Worm (Caenorhabditis elegans) whole organism, young adult: Measurements from ENCODE around the gene ugt-30.

ENCODE experiments used
- B0336.3 ChIP-seq: fragments of 200-800 bp; sonication (Bioruptor generic); IDR thresholded peaks from 2 replicates; pipeline ENCODE4 v1.3.6; 2022; ENCODE audit warnings: missing genetic modification characterization, missing compliant biosample characterization
- C06A6.2 ChIP-seq: fragments of 200-800 bp; sonication (Bioruptor generic); conservative IDR thresholded peaks from 2 replicates; pipeline ENCODE4 v1.3.6; 2022; ENCODE audit warnings: missing genetic modification characterization, missing compliant biosample characterization
- C17E4.6 ChIP-seq: fragments of 200-800 bp; sonication (Bioruptor generic); IDR thresholded peaks from 2 replicates; pipeline ENCODE4 v1.3.6; 2022; ENCODE audit warnings: missing genetic modification reagents, missing genetic modification characterization, missing compliant biosample characterization
- D2030.7 ChIP-seq: fragments of 200-800 bp; sonication (Bioruptor generic); IDR thresholded peaks from 2 replicates; pipeline ENCODE4 v1.3.6; 2022; ENCODE audit warnings: missing genetic modification reagents, missing genetic modification characterization, missing compliant biosample characterization
- F55B11.4 ChIP-seq: sonication (generic microtip); optimal IDR thresholded peaks from 2 replicates; lab custom pipeline; 2016; ENCODE audit warnings: missing compliant biosample characterization, missing genetic modification characterization, borderline replicate concordance; ENCODE audit not compliant: insufficient read depth
- F57A8.1 ChIP-seq: fragments of 200-800 bp; sonication (Bioruptor generic); optimal IDR thresholded peaks from 2 replicates; lab custom pipeline; 2018; ENCODE audit warnings: mild to moderate bottlenecking, missing genetic modification characterization, moderate library complexity, missing compliant biosample characterization
- Y67H2A.10 ChIP-seq: fragments of 200-800 bp; sonication (Bioruptor generic); conservative IDR thresholded peaks from 2 replicates; pipeline ENCODE4 v1.3.6; 2022; ENCODE audit warnings: missing genetic modification reagents, missing genetic modification characterization, missing compliant biosample characterization
- ZK185.1 ChIP-seq: sonication (generic microtip); optimal IDR thresholded peaks from 2 replicates; lab custom pipeline; 2016; ENCODE audit warnings: mild to moderate bottlenecking, missing genetic modification characterization, missing compliant biosample characterization; ENCODE audit not compliant: poor library complexity, severe bottlenecking
- ama-1 ChIP-seq, 3 experiments: fragments of 150-350 bp in 1 of 3; sonication (generic microtip) in 2 of 3; optimal IDR thresholded peaks; 2 replicates each; lab custom pipeline; 2014 to 2018; ENCODE audit warnings: missing biosample characterization in 2 of 3, missing genetic modification characterization in 2 of 3, missing genetic modification reagents in 2 of 3
- aptf-2 ChIP-seq: fragments of 200-800 bp; sonication (Bioruptor generic); conservative IDR thresholded peaks from 2 replicates; pipeline ENCODE4 v1.3.6; 2022; ENCODE audit warnings: missing genetic modification reagents, missing genetic modification characterization, missing compliant biosample characterization
- attf-3 ChIP-seq: fragments of 200-800 bp; sonication (Bioruptor generic); conservative IDR thresholded peaks from 2 replicates; pipeline ENCODE4 v1.3.6; 2022; ENCODE audit warnings: missing genetic modification reagents, missing genetic modification characterization, missing compliant biosample characterization
- bed-1 ChIP-seq: fragments of 200-800 bp; sonication (Bioruptor generic); IDR thresholded peaks from 2 replicates; pipeline ENCODE4 v1.3.6; 2022; ENCODE audit warnings: missing genetic modification reagents, missing genetic modification characterization, missing compliant biosample characterization
- bed-2 ChIP-seq: fragments of 200-800 bp; sonication (Bioruptor generic); IDR thresholded peaks from 2 replicates; pipeline ENCODE4 v1.3.6; 2022; ENCODE audit warnings: missing genetic modification reagents, missing genetic modification characterization, missing compliant biosample characterization
- cebp-2 ChIP-seq: fragments of 200-800 bp; sonication (Bioruptor generic); IDR thresholded peaks from 2 replicates; pipeline ENCODE4 v1.3.6; 2022; ENCODE audit warnings: missing genetic modification characterization, missing compliant biosample characterization
- ceh-100 ChIP-seq: fragments of 200-800 bp; sonication (Bioruptor generic); IDR thresholded peaks from 2 replicates; pipeline ENCODE4 v1.3.6; 2022; ENCODE audit warnings: missing genetic modification reagents, missing genetic modification characterization, missing compliant biosample characterization
- ceh-58 ChIP-seq: fragments of 200-800 bp; sonication (Bioruptor generic); IDR thresholded peaks from 2 replicates; pipeline ENCODE4 v1.3.6; 2022; ENCODE audit warnings: missing genetic modification characterization, missing compliant biosample characterization
- chd-7 ChIP-seq: sonication (generic microtip); optimal IDR thresholded peaks from 2 replicates; lab custom pipeline; 2016; ENCODE audit warnings: mild to moderate bottlenecking, missing genetic modification characterization, moderate library complexity, missing compliant biosample characterization
- dox-1 ChIP-seq: fragments of 200-800 bp; sonication (Bioruptor generic); IDR thresholded peaks from 2 replicates; pipeline ENCODE4 v1.3.6; 2022; ENCODE audit warnings: missing genetic modification reagents, missing genetic modification characterization, missing compliant biosample characterization
- egl-44 ChIP-seq: fragments of 200-800 bp; sonication (Bioruptor generic); IDR thresholded peaks from 2 replicates; pipeline ENCODE4 v1.3.6; 2022; ENCODE audit warnings: missing genetic modification reagents, missing genetic modification characterization, missing compliant biosample characterization
- him-1 ChIP-seq: sonication (generic microtip); optimal IDR thresholded peaks from 2 replicates; lab custom pipeline; 2016; ENCODE audit warnings: missing genotype, missing genetic modification reagents, missing genetic modification characterization, missing compliant biosample characterization
- hlh-12 ChIP-seq: sonication (generic microtip); optimal IDR thresholded peaks from 2 replicates; lab custom pipeline; 2016; ENCODE audit warnings: missing genetic modification characterization, missing compliant biosample characterization
- hrde-1 ChIP-seq: sonication (generic microtip); optimal IDR thresholded peaks from 2 replicates; lab custom pipeline; 2016; ENCODE audit warnings: missing genetic modification characterization, mild to moderate bottlenecking, missing compliant biosample characterization, moderate library complexity, missing genotype, missing genetic modification reagents, borderline replicate concordance
- let-607 ChIP-seq, 2 experiments: fragments of 200-800 bp in 1 of 2; sonication (Bioruptor generic) in 1 of 2; sonication (generic microtip) in 1 of 2; optimal IDR thresholded peaks; 2 replicates each; lab custom pipeline; 2016 to 2018; ENCODE audit warnings: mild to moderate bottlenecking in 2 of 2, missing compliant biosample characterization in 2 of 2, missing genetic modification characterization in 2 of 2, moderate library complexity in 2 of 2, missing genotype in 1 of 2
- lin-40 ChIP-seq: sonication (generic microtip); optimal IDR thresholded peaks from 2 replicates; lab custom pipeline; 2016; ENCODE audit warnings: missing genetic modification characterization, mild to moderate bottlenecking, missing compliant biosample characterization, missing genotype, missing genetic modification reagents
- lsy-27 ChIP-seq: sonication (generic microtip); optimal IDR thresholded peaks from 2 replicates; lab custom pipeline; 2017; ENCODE audit warnings: missing genetic modification characterization, mild to moderate bottlenecking, missing compliant biosample characterization, antibody characterized with exemption, missing genotype, borderline replicate concordance; ENCODE audit not compliant: insufficient read depth
- madf-8 ChIP-seq: fragments of 200-800 bp; sonication (Bioruptor generic); conservative IDR thresholded peaks from 2 replicates; pipeline ENCODE4 v1.3.6; 2022; ENCODE audit warnings: missing genetic modification reagents, missing genetic modification characterization, missing compliant biosample characterization
- mxl-1 ChIP-seq: sonication (generic microtip); optimal IDR thresholded peaks from 2 replicates; lab custom pipeline; 2016; ENCODE audit warnings: missing genetic modification characterization, missing compliant biosample characterization
- nfya-1 ChIP-seq: sonication (generic microtip); optimal IDR thresholded peaks from 2 replicates; lab custom pipeline; 2017; ENCODE audit warnings: antibody characterized with exemption, missing compliant biosample characterization, missing genetic modification characterization, borderline replicate concordance; ENCODE audit not compliant: insufficient read depth
- nhr-80 ChIP-seq: sonication (generic microtip); optimal IDR thresholded peaks from 2 replicates; lab custom pipeline; 2016; ENCODE audit warnings: missing genetic modification characterization, missing compliant biosample characterization
- sdz-38 ChIP-seq: sonication (generic microtip); optimal IDR thresholded peaks from 2 replicates; lab custom pipeline; 2016; ENCODE audit warnings: missing genotype, missing genetic modification characterization, missing compliant biosample characterization
- snpc-1.1 ChIP-seq: sonication (generic microtip); optimal IDR thresholded peaks from 2 replicates; lab custom pipeline; 2017; ENCODE audit warnings: missing genetic modification characterization, mild to moderate bottlenecking, missing compliant biosample characterization, antibody characterized with exemption, moderate library complexity, missing genotype, missing genetic modification reagents; ENCODE audit not compliant: insufficient read depth
- xnd-1 ChIP-seq: sonication (generic microtip); optimal IDR thresholded peaks from 2 replicates; lab custom pipeline; 2016; ENCODE audit warnings: missing genotype, missing genetic modification reagents, missing genetic modification characterization, missing compliant biosample characterization
- zfh-2 ChIP-seq: fragments of 200-800 bp; sonication (Bioruptor generic); conservative IDR thresholded peaks from 2 replicates; pipeline ENCODE4 v1.3.6; 2022; ENCODE audit warnings: missing genetic modification reagents, missing genetic modification characterization, missing compliant biosample characterization
- ztf-3 ChIP-seq: fragments of 200-800 bp; sonication (Bioruptor generic); optimal IDR thresholded peaks from 2 replicates; lab custom pipeline; 2018; ENCODE audit warnings: mild to moderate bottlenecking, missing genetic modification characterization, missing compliant biosample characterization

Gene ugt-30

DNA sequence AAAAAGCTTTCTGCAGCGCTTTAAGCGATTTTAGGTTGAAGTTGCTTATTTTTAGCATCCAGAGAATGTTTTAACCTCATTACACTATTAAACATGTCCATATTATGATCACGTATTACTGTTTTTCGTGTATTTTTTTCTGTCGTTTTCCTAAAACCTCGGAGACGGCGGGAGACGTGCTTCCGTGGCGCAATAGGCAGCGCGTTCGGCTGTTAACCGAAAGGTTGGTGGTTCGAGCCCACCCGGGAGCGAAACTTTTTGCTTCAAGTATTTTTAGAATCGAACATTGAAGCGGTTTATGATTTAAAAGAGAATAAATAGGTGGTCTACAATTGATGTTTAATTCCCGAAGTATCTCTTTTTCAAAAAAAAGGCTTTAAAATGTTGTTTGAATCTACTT lies 31.4 kb upstream of the ugt-30 start (continued):
- peak; percentile 25; the same call in 1 of the 2 replicates for TF ChIP-seq ceh-100 (GFP tag; lab: Robert Waterston, UW)
- no peak for TF ChIP-seq F57A8.1
- no peak for TF ChIP-seq ZK185.1 (tag; lab: Kevin White, UChicago)
- TF ChIP-seq attf-3: no peak
- peak; percentile 2 for TF ChIP-seq lsy-27 (tag; lab: Kevin White, UChicago)
- no peak for TF ChIP-seq aptf-2 (GFP tag; lab: Robert Waterston, UW)

DNA sequence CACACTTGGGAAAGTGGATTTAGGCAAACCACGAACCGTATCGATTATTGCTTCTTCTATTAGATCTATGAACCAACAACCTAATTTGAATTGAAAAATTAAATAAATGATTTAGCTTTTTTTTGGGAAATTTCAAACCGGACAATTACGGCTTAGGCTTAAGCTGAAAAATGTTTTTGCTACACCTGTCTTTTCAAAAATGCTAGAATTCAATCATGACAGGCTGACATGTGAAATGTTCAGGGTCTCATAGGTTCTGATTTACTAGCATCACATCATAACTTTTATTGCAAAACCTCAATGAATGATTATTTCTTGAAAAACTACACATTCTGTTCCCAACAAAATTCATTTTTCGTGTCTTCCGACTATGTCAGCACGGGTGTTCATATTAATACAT lies 28.2 kb upstream of the ugt-30 start, which contains the start of gene srh-55:
Gene srh-55, plus strand, starts transcription at position 301 of the 400 bp plus-strand sequence.
- no peak for TF ChIP-seq nfya-1 (tag; lab: Kevin White, UChicago)
- no peak for TF ChIP-seq nhr-80 (tag; lab: Kevin White, UChicago)
- TF ChIP-seq hrde-1 (tag; lab: Kevin White, UChicago): no peak
- TF ChIP-seq ceh-58 (GFP tag; lab: Robert Waterston, UW): no peak
- TF ChIP-seq Y67H2A.10 (GFP tag; lab: Robert Waterston, UW): no peak
- no peak for TF ChIP-seq ama-1 (optimal IDR thresholded peaks at IDR 0.05; lab: Kevin White, UChicago)
- TF ChIP-seq ama-1 (GFP tag; optimal IDR thresholded peaks at IDR 0.05; lab: Kevin White, UChicago): no peak
- no peak for TF ChIP-seq hlh-12 (tag; lab: Kevin White, UChicago)
- TF ChIP-seq chd-7 (tag; lab: Kevin White, UChicago): no peak
- TF ChIP-seq xnd-1 (tag; lab: Kevin White, UChicago): no peak
- no peak for TF ChIP-seq him-1 (tag; lab: Kevin White, UChicago)

ce11 chrV:15152010-15152409 lies 26.9 kb upstream of the ugt-30 start:
- TF ChIP-seq ztf-3 (GFP tag; lab: Kevin White, UChicago) (no peak), F55B11.4 (no peak), C06A6.2 (GFP tag; lab: Robert Waterston, UW) (no peak), mxl-1 (tag; lab: Kevin White, UChicago) (no peak), sdz-38 (no peak), egl-44 (GFP tag; lab: Robert Waterston, UW) (no peak), C17E4.6 (GFP tag; lab: Robert Waterston, UW) (no peak), cebp-2 (GFP tag; lab: Robert Waterston, UW) (no peak), B0336.3 (no peak), let-607 (tag; optimal IDR thresholded peaks at IDR 0.05; lab: Kevin White, UChicago) (no peak), zfh-2 (GFP tag; lab: Robert Waterston, UW) (no peak), bed-2 (GFP tag; lab: Robert Waterston, UW) (no peak), snpc-1.1 (tag; lab: Kevin White, UChicago) (no peak), D2030.7 (no peak), ama-1 (optimal IDR thresholded peaks at IDR 0.05; lab: Kevin White, UChicago) (no peak), ama-1 (GFP tag; optimal IDR thresholded peaks at IDR 0.05; lab: Kevin White, UChicago) (no peak), dox-1 (GFP tag; lab: Robert Waterston, UW) (no peak), attf-3 (no peak), bed-1 (GFP tag; lab: Robert Waterston, UW) (no peak)

- TF ChIP-seq B0336.3 (no peak), aptf-2 (GFP tag; lab: Robert Waterston, UW) (no peak), lin-40 (tag; lab: Kevin White, UChicago) (no peak), bed-1 (GFP tag; lab: Robert Waterston, UW) (no peak), madf-8 (GFP tag; lab: Robert Waterston, UW) (no peak)
These were observed 25.6 kb upstream of the ugt-30 start, which contains the start of gene T09F5.2 for ce11 chrV:15150661-15151060. T09F5.2 (plus strand) TSS chrV:15150961.
